Fruit fly (Drosophila melanogaster) ovary, adult (tissue): Measurements from ENCODE around the gene Trpml.

Experiments used
- CG17801 ChIP-seq: fragments of 200-800 bp; optimal IDR thresholded peaks from 2 replicates; lab custom pipeline; 2019; ENCODE audit warnings: missing biosample characterization, mild to moderate bottlenecking, missing genetic modification characterization, moderate library complexity; ENCODE audit not compliant: partially characterized antibody

Gene Trpml

DNA sequence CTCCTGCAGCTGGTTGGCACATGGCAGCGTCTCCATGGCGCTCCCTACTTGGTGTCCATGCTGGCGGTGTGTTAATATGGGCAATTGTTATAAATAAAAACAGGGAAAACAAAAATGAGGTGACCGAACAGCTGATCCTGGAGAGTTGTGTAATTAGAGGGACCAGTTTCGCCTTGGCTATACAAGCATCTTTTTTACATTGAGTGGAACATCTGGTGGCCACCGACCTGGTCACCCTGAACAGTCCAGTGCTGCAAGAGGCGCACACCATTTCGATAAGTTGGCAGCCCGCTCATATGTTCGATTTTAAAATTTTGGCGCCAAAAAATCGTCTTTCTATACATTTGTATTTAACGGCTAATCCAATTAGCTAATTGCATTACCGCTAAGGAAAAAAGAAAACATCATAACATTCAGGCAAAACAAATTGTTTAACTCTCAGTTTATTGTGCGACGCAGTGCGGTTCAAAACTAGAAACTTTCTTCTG, 30.9 kb downstream of the Trpml start, which contains the start of the genes CG8765 and Gbeta76C:
Gene CG8765 (minus strand): TSS at position 154 of the 488 bp plus-strand sequence.
Gene Gbeta76C (plus strand): TSS at position 438 of the 488 bp plus-strand sequence.
- peak; percentile 20 for TF ChIP-seq CG17801 (GFP tag; lab: Kevin White, UChicago)

DNA sequence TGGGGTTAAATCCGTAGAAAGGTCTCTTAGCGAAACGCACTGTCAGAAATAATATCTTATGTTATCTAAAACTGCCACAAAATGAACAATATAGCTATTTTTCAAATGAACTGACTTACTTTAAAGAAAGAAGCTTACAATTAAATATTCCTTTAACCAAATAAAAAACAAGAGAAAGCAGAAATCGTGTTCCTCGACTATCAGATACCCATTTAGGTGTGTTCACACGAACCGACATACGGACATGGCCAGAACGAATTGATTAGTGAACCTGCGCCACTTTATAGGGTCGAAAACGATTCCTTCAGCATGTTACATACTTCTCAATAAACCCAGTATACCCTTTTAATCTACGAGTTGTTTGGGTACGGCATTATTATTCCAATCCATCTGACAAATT, 34.6 kb downstream of the Trpml start:
- TF ChIP-seq CG17801 (GFP tag; lab: Kevin White, UChicago): no peak

DNA sequence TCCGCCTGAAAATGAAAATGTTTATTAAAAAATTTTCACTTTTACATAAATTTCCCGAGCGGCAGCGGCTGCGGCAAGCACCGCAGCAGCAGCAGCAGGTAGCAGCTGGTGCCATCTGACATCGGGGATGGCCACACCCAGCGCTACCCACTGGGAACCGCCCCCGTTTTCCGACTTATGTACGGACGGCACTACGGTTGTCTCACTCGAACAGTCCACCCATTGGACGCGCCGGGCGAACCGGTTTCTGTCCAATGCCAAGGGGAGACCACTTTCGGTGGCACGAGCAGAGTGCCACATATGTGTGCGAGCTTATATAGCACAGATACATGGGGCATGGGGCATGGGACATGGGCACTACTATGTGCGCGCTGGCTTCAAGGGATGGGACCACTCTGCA, 35.2 kb downstream of the Trpml start:
- no peak for TF ChIP-seq CG17801 (GFP tag; lab: Kevin White, UChicago)

dm6 chr3L:19676050-19676449, 42.1 kb downstream of the Trpml start:
- no peak for TF ChIP-seq CG17801 (GFP tag; lab: Kevin White, UChicago)

DNA sequence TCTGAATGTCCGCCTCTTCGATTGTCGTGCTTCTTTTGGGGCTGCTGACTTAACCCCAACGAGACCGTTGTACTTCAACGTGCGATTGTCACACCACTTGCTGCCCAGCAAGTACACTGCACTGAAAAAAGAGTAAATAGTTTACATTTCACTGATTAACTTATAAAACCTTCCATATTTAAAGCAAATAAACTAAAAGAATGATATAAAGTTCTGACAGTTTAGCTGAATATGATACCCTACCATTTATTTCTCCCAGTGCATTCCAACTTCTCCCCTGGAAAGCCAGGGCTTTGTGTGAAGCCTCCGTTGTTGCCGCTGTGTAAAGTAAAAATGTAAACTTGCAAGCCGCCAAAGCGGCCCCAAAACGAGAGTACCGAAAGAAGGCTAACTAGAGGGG, 43.8 kb downstream of the Trpml start:
- TF ChIP-seq CG17801 (GFP tag; lab: Kevin White, UChicago): no peak

dm6 chr3L:19670492-19670891, 47.6 kb downstream of the Trpml start:
- no peak for TF ChIP-seq CG17801 (GFP tag; lab: Kevin White, UChicago)

DNA sequence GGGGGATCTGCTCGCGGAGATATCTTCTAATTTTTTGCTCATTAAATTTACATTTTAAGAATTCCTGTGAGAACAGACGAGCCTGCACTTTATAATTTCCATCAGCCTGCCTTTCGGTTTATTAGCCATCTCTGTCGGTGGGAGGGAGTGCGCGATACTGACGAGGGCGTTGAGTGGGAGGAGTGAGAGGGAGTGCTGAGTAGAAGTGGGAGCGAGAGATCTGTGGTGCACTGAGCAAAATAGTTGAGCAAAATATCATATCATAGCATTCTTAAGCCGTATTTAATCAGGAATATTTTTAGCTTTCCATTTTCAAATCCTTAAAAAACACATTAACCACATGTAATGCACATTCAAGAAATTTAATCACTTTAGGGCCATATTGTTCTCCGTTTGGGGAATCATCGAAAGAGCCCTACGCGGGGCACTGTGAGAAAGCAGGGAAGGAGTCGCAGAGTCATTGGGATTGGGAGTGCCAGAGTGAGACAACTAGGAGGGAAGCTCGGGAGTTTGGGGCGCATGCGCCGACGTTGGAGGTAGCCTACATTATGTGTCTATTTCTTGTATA, 53.0 kb downstream of the Trpml start:
- no peak for TF ChIP-seq CG17801 (GFP tag; lab: Kevin White, UChicago)
